Fruit fly (Drosophila melanogaster) S2 (cell line): ENCODE measurements around the gene cwo.

Source experiments
- CG8478 ChIP-seq: fragments of >200 bp; optimal IDR thresholded peaks from 2 replicates; lab custom pipeline; 2018
- CTCF ChIP-seq, 2 experiments: fragments of >200 bp; optimal IDR thresholded peaks; 2 replicates each; lab custom pipeline; 2018

DNA sequence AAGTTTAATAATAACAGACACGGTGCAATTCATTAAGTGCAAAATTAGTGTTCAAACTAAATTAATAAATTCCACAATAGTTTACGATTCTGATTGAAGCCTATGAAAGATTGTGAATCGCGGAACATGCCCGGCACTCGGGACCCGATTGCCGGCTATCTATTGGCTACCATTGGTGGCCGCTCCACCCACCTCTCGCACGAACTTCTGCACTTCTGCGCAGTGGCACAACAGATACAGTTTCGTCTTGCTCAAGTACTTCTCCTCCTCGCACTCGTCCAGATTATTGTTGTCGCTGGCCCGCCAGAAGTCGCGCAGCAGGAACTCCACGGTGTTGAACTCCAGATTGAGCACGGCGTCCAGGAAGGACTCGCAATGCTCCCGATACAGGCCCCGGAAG, 23.8 kb upstream of the cwo start:
- TF ChIP-seq CTCF (optimal IDR thresholded peaks at IDR 0.05; lab: Kevin White, UChicago) (no peak), CG8478 (no peak)
